Fruit fly (Drosophila melanogaster): Measurements from ENCODE around the gene Taf2.

Taf2 gene

DNA sequence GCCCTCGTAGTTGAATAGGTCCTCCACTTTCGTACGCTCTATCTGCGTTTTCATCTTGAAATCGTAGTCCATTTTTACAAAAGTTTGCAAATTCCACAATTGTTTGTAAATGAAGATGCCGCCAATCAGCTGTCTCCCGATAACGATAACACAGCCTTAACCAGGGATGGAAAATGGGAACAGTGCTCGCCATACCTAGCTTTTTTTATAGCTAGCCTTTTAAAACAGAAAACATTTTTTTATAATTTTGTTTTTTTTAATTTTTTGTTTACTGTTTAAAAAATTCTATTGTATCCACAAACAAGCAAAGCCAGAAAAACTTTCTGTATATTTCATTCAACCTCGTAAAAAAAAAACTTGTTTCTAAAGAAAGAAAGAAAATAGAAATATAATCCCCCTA lies 49.9 kb downstream of the Taf2 start, which contains the start of gene Cdk8:
Cdk8 (minus strand) TSS at position 137 of the 400 bp plus-strand sequence.
- TF ChIP-seq CG17801 (GFP tag; optimal IDR thresholded peaks at IDR 0.05; ENCODE audit: partially characterized antibody): peak; percentile 5

DNA sequence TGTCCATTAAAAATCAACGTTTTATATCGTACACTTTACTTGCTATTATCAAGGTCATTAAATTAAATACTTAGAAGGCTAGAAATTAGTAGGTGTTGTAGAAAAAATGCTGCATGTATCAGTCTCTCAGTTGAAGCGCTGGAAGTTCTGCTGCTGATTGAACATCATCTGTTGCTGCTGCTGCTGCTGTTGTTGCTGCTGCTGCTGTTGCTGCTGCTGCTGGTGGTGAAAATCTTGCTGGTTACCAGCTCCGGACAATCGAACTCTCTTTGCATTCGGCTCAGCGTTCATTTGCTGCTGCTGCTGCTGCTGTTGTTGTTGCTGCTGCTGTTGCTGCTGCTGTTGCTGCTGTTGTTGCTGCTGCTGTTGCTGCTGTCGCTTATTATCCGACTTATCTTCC lies 51.4 kb downstream of the Taf2 start:
- TF ChIP-seq CG17801 (GFP tag; optimal IDR thresholded peaks at IDR 0.05; ENCODE audit: partially characterized antibody): no peak

DNA sequence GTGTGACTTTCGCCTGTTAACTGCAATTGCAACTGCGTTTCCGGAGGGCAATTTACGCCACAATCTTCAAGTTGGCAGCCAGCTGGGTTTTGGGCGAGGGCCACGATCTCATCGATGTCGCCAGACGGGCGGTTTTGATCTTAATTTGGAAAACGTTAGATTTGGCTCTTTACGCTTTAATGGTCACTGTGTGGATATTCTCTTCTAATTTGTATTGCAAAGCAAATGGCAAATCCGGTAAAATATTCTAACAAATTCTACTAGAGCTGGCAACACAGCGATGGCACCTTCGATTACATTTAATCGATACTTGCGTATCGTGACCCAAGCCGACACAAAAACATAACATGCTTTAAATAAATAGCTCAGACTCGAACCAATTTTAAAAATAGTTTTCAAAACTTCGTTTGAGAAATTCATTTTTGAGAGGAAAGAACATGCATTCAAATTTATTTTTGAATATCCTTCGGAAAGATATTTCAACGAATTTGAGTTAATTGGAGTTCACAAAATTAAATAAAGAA lies 51.9 kb downstream of the Taf2 start, which contains the start of gene I-2:
I-2 (minus strand) TSS at position 282 of the 524 bp plus-strand sequence.
- TF ChIP-seq CG17801 (GFP tag; optimal IDR thresholded peaks at IDR 0.05; ENCODE audit: partially characterized antibody): no peak

All from ovary, adult (tissue).